Worm (Caenorhabditis elegans): ENCODE results near the gene W01A11.7.

Gene W01A11.7

ce11 chrV:6522879-6523497, 17.8 kb upstream of the W01A11.7 start:
- TF ChIP-seq ztf-11 (tag; optimal IDR thresholded peaks at IDR 0.05) (no peak), drap-1 (GFP tag; optimal IDR thresholded peaks at IDR 0.05) (no peak), nhr-28 (tag; optimal IDR thresholded peaks at IDR 0.05) (no peak), elt-3 (tag; optimal IDR thresholded peaks at IDR 0.05) (no peak), snpc-4 (tag; optimal IDR thresholded peaks at IDR 0.05) (no peak), bed-3 (GFP tag; optimal IDR thresholded peaks at IDR 0.05) (no peak)

ce11 chrV:6520385-6521080, 15.3 kb upstream of the W01A11.7 start, which contains the start of the genes F46E10.2 and F46E10.18:
Gene F46E10.2 (plus strand): TSS chrV:6520435.
Gene F46E10.18 (plus strand): TSS chrV:6521030.
- TF ChIP-seq elt-3 (tag; optimal IDR thresholded peaks at IDR 0.05) (no peak), mep-1 (tag; optimal IDR thresholded peaks at IDR 0.05) (no peak), ceh-43 (GFP tag; optimal IDR thresholded peaks at IDR 0.05) (no peak), nhr-76 (tag; optimal IDR thresholded peaks at IDR 0.05) (no peak), mab-5 (tag; optimal IDR thresholded peaks at IDR 0.05) (no peak), M03D4.4 (tag; optimal IDR thresholded peaks at IDR 0.05) (no peak), nhr-2 (tag; optimal IDR thresholded peaks at IDR 0.05) (no peak), ham-2 (GFP tag; optimal IDR thresholded peaks at IDR 0.05) (no peak), nhr-237 (tag; optimal IDR thresholded peaks at IDR 0.05) (no peak), tbx-8 (GFP tag; optimal IDR thresholded peaks at IDR 0.05) (no peak), lin-13 (tag; optimal IDR thresholded peaks at IDR 0.05) (no peak), snpc-4 (tag; optimal IDR thresholded peaks at IDR 0.05) (no peak), lsy-2 (tag; optimal IDR thresholded peaks at IDR 0.05) (no peak), ces-1 (GFP tag; optimal IDR thresholded peaks at IDR 0.05) (no peak), nhr-12 (tag; optimal IDR thresholded peaks at IDR 0.05) (no peak), unc-62 (GFP tag; optimal IDR thresholded peaks at IDR 0.05) (no peak)

- no peak for TF ChIP-seq nhr-237 (tag; optimal IDR thresholded peaks at IDR 0.05)
- TF ChIP-seq elt-1 (tag; optimal IDR thresholded peaks at IDR 0.05; ENCODE audit: borderline replicate concordance, insufficient read depth): no peak
- no peak for TF ChIP-seq blmp-1 (tag; optimal IDR thresholded peaks at IDR 0.05)
- no peak for TF ChIP-seq lin-13 (tag; optimal IDR thresholded peaks at IDR 0.05)
- no peak for TF ChIP-seq drap-1 (GFP tag; optimal IDR thresholded peaks at IDR 0.05)
- no peak for TF ChIP-seq M03D4.4 (tag; optimal IDR thresholded peaks at IDR 0.05)
- TF ChIP-seq lsy-2 (tag; optimal IDR thresholded peaks at IDR 0.05): no peak
- TF ChIP-seq ceh-83 (GFP tag; optimal IDR thresholded peaks at IDR 0.05): no peak
- no peak for TF ChIP-seq sem-2 (GFP tag; optimal IDR thresholded peaks at IDR 0.05)
- no peak for TF ChIP-seq hlh-1 (tag; optimal IDR thresholded peaks at IDR 0.05)
- no peak for TF ChIP-seq tbx-8 (GFP tag; optimal IDR thresholded peaks at IDR 0.05)
- no peak for TF ChIP-seq mab-5 (tag; optimal IDR thresholded peaks at IDR 0.05)
Observed at ce11 chrV:6518225-6518396, 12.9 kb upstream of the W01A11.7 start, which contains the start of gene F46E10.3. Gene F46E10.3 (plus strand): TSS chrV:6518297.

- TF ChIP-seq unc-62 (GFP tag; optimal IDR thresholded peaks at IDR 0.05) (no peak), pha-4 (tag; optimal IDR thresholded peaks at IDR 0.05) (no peak), sptf-1 (tag; optimal IDR thresholded peaks at IDR 0.05) (no peak), nhr-76 (tag; optimal IDR thresholded peaks at IDR 0.05) (no peak), hlh-1 (tag; optimal IDR thresholded peaks at IDR 0.05) (peak; percentile 20), bed-3 (GFP tag; optimal IDR thresholded peaks at IDR 0.05) (no peak), drap-1 (GFP tag; optimal IDR thresholded peaks at IDR 0.05) (no peak), nhr-12 (tag; optimal IDR thresholded peaks at IDR 0.05) (no peak), unc-120 (tag; optimal IDR thresholded peaks at IDR 0.05; ENCODE audit: poor library complexity, severe bottlenecking) (peak; percentile 2), nhr-28 (tag; optimal IDR thresholded peaks at IDR 0.05) (no peak), lsy-2 (tag; optimal IDR thresholded peaks at IDR 0.05) (no peak), ceh-39 (tag; optimal IDR thresholded peaks at IDR 0.05) (no peak)
Observed at ce11 chrV:6517305-6518224, 12.4 kb upstream of the W01A11.7 start.
